Worm (Caenorhabditis elegans): ENCODE measurements around the gene K10G6.5.

ce11 chrII:3964302-3964885, 22.7 kb upstream of the K10G6.5 start:
- no peak for TF ChIP-seq unc-62 (GFP tag; optimal IDR thresholded peaks at IDR 0.05)
- TF ChIP-seq nhr-77 (tag; optimal IDR thresholded peaks at IDR 0.05), result no peak
- TF ChIP-seq sma-9 (GFP tag; optimal IDR thresholded peaks at IDR 0.05), result no peak
- no peak for TF ChIP-seq sma-9 (tag; optimal IDR thresholded peaks at IDR 0.05)
- TF ChIP-seq elt-3 (tag; optimal IDR thresholded peaks at IDR 0.05), result no peak
- no peak for TF ChIP-seq snpc-4 (tag; optimal IDR thresholded peaks at IDR 0.05)
- no peak for TF ChIP-seq ztf-4 (tag; optimal IDR thresholded peaks at IDR 0.05)
- TF ChIP-seq ztf-11 (tag; optimal IDR thresholded peaks at IDR 0.05), result no peak
